Worm (Caenorhabditis elegans) whole organism, L2 larva: Measurements from ENCODE around the gene ZK1067.4.

ENCODE experiments used
- C34F6.9 ChIP-seq: fragments of 150-350 bp; optimal IDR thresholded peaks from 2 replicates; lab custom pipeline; 2014; ENCODE audit warnings: missing biosample characterization, missing genetic modification characterization
- F13H6.1 ChIP-seq: sonication (generic microtip); optimal IDR thresholded peaks from 2 replicates; lab custom pipeline; 2016; ENCODE audit warnings: missing genetic modification characterization, missing compliant biosample characterization
- aly-2 ChIP-seq: fragments of 150-350 bp; optimal IDR thresholded peaks from 2 replicates; lab custom pipeline; 2014; ENCODE audit warnings: missing biosample characterization, missing genetic modification characterization
- ama-1 ChIP-seq: fragments of 150-350 bp; optimal IDR thresholded peaks from 2 replicates; lab custom pipeline; 2018; ENCODE audit warnings: inconsistent platforms
- egl-27 ChIP-seq: sonication (generic microtip); optimal IDR thresholded peaks from 3 replicates; lab custom pipeline; 2017; ENCODE audit warnings: missing biosample characterization, missing genetic modification reagents, missing genetic modification characterization
- fos-1 ChIP-seq: fragments of 150-350 bp; optimal IDR thresholded peaks from 2 replicates; lab custom pipeline; 2014; ENCODE audit warnings: missing biosample characterization, missing genetic modification characterization
- lin-13 ChIP-seq: fragments of 150-350 bp; optimal IDR thresholded peaks from 2 replicates; lab custom pipeline; 2014; ENCODE audit warnings: missing biosample characterization, missing genetic modification reagents, missing genetic modification characterization
- lsy-2 ChIP-seq, 2 experiments: fragments of 150-350 bp in 1 of 2; sonication (generic microtip) in 1 of 2; optimal IDR thresholded peaks; 2 replicates each; lab custom pipeline; 2014 to 2017; ENCODE audit warnings: missing biosample characterization in 2 of 2, missing genetic modification characterization in 2 of 2
- nhr-12 ChIP-seq: fragments of 150-350 bp; optimal IDR thresholded peaks from 2 replicates; lab custom pipeline; 2014; ENCODE audit warnings: missing biosample characterization, missing genetic modification characterization
- nhr-129 ChIP-seq: fragments of 150-350 bp; optimal IDR thresholded peaks from 2 replicates; lab custom pipeline; 2014; ENCODE audit warnings: missing biosample characterization, missing genetic modification characterization
- nhr-21 ChIP-seq: fragments of 150-350 bp; optimal IDR thresholded peaks from 2 replicates; lab custom pipeline; 2014; ENCODE audit warnings: missing biosample characterization, missing genetic modification characterization
- nhr-25 ChIP-seq: fragments of 150-350 bp; sonication (generic microtip); optimal IDR thresholded peaks from 3 replicates; lab custom pipeline; 2014; ENCODE audit warnings: missing biosample characterization, missing genetic modification characterization
- nhr-6 ChIP-seq: fragments of 150-350 bp; optimal IDR thresholded peaks from 2 replicates; lab custom pipeline; 2014; ENCODE audit warnings: missing biosample characterization, missing genetic modification characterization
- skn-1 ChIP-seq: sonication (generic microtip); optimal IDR thresholded peaks from 2 replicates; lab custom pipeline; 2017; ENCODE audit warnings: missing biosample characterization, missing genetic modification characterization
- sma-3 ChIP-seq: sonication (generic microtip); optimal IDR thresholded peaks from 2 replicates; lab custom pipeline; 2016; ENCODE audit warnings: missing genetic modification reagents, missing genetic modification characterization, missing compliant biosample characterization
- sma-9 ChIP-seq, 2 experiments: fragments of 150-350 bp in 1 of 2; sonication (generic microtip) in 1 of 2; optimal IDR thresholded peaks; 2 replicates each; lab custom pipeline; 2014 to 2016; ENCODE audit warnings: missing genetic modification characterization in 2 of 2, mild to moderate bottlenecking in 1 of 2, missing biosample characterization in 1 of 2, missing compliant biosample characterization in 1 of 2, missing genetic modification reagents in 1 of 2, moderate library complexity in 1 of 2
- ztf-1 ChIP-seq: fragments of 200-800 bp; sonication (Bioruptor generic); conservative IDR thresholded peaks from 2 replicates; pipeline ENCODE4 v1.3.6; 2022; ENCODE audit warnings: missing genetic modification characterization, missing compliant biosample characterization

ZK1067.4 gene

ce11 chrII:9260026-9260425 is 49.9 kb downstream of the ZK1067.4 start (continued):
- TF ChIP-seq C34F6.9 (tag; lab: Kevin White, UChicago) = peak; percentile 1

ce11 chrII:9261403-9261802 is 51.2 kb downstream of the ZK1067.4 start:
- TF ChIP-seq nhr-6 (tag; lab: Kevin White, UChicago) (no peak), skn-1 (tag; lab: Kevin White, UChicago) (no peak), nhr-12 (tag; lab: Kevin White, UChicago) (no peak), nhr-25 (tag; lab: Kevin White, UChicago) (no peak)

DNA sequence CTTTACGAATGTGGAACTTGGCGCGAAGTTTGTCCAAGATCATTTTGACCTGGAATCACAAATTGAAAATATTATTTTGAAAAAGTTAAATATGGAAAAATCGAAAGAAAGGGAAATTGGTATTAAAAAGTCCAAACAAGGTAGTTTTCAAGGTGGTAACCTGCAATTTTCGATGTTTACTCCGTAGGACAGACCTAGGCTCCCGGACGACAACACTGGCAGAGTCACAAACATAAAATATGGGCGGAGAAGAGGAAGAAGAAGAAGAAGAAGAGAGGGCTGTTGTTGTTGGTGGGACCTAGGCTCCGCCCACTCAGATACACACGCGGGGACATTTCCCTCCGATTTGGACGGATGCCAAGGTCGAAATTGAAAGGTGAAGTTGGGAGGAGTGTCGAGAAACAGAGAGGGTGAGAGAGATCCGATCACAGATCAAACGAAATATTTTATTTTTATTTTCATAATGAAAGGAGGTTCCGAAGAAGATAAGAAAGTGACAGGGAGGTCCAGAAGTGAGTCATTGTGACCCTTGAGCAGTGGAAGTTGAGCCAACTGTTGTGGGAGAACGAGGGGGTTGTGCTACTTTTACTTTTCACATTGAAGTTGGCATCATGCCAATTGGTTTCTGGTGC is 51.9 kb downstream of the ZK1067.4 start, which contains the start of gene aqp-2:
Gene aqp-2, minus strand, starts transcription at position 51 of the 632 bp plus-strand sequence.
- TF ChIP-seq F13H6.1 (tag; lab: Kevin White, UChicago) (peak; percentile 68), lin-13 (GFP tag; lab: Kevin White, UChicago) (no peak), lsy-2 (tag; optimal IDR thresholded peaks at IDR 0.05; lab: Kevin White, UChicago) (peak in 1 of 2 experiments; percentile 36), nhr-6 (tag; lab: Kevin White, UChicago) (no peak), sma-9 (GFP tag; optimal IDR thresholded peaks at IDR 0.05; lab: Kevin White, UChicago) (peak; percentile 82), sma-9 (tag; optimal IDR thresholded peaks at IDR 0.05; lab: Kevin White, UChicago) (no peak), nhr-21 (tag; lab: Kevin White, UChicago) (no peak), ama-1 (peak; percentile 17), aly-2 (tag; lab: Kevin White, UChicago) (no peak), nhr-129 (tag; lab: Kevin White, UChicago) (peak; percentile 53), egl-27 (tag; lab: Kevin White, UChicago) (no peak), sma-3 (GFP tag; lab: Kevin White, UChicago) (no peak), C34F6.9 (tag; lab: Kevin White, UChicago) (peak; percentile 17), fos-1 (tag; lab: Kevin White, UChicago) (peak; percentile 2), nhr-25 (tag; lab: Kevin White, UChicago) (peak; percentile 31), ztf-1 (GFP tag; lab: Robert Waterston, UW) (no peak)
- TF ChIP-seq, all 48 proteins: peak for 8
